Worm (Caenorhabditis elegans): Measurements from ENCODE around the gene F46B6.13.

- TF ChIP-seq drap-1 (GFP tag; optimal IDR thresholded peaks at IDR 0.05) (no peak), mep-1 (tag; optimal IDR thresholded peaks at IDR 0.05) (no peak), cnd-1 (tag; optimal IDR thresholded peaks at IDR 0.05) (no peak), lsy-2 (tag; optimal IDR thresholded peaks at IDR 0.05) (no peak), blmp-1 (tag; optimal IDR thresholded peaks at IDR 0.05) (no peak), snpc-4 (tag; optimal IDR thresholded peaks at IDR 0.05) (no peak), nhr-2 (tag; optimal IDR thresholded peaks at IDR 0.05) (no peak), nhr-28 (tag; optimal IDR thresholded peaks at IDR 0.05) (no peak), ceh-83 (GFP tag; optimal IDR thresholded peaks at IDR 0.05) (no peak), elt-1 (tag; optimal IDR thresholded peaks at IDR 0.05; ENCODE audit: borderline replicate concordance, insufficient read depth) (no peak), ceh-43 (GFP tag; optimal IDR thresholded peaks at IDR 0.05) (no peak), hlh-1 (tag; optimal IDR thresholded peaks at IDR 0.05) (no peak)
Observed at ce11 chrV:9782969-9783368, 16.0 kb downstream of the F46B6.13 start, which contains the start of gene F46B6.5.

Measured in whole organism, mixed stage, embryonic.